Worm (Caenorhabditis elegans): ENCODE data around the gene srh-8.

The srh-8 gene

DNA sequence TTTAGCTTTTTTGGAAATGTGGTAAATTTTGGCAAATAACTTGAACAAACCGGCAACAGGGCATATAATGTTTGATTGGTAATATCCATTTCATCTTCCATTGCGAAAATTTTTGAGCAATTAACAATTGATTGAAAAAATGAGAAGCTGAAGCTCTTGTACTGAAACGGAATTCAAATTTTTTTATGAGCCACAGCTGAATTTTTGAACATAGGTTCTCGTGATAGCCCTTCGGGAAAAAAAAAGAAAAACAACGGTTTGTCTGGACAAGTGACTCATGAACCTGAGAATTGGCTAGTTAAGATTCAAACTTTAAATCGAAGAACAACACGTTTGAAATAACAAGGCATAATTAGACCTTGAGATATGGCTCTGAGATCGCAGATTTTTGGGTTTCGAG is 9.5 kb upstream of the srh-8 start, which contains the start of gene srx-62:
Gene srx-62 (minus strand): TSS at position 101 of the 400 bp plus-strand sequence.
- TF ChIP-seq tab-1 (GFP tag; IDR thresholded peaks at IDR 0.05) (no peak), med-1 (GFP tag; optimal IDR thresholded peaks at IDR 0.05; ENCODE audit: insufficient read depth) (no peak), klf-2 (GFP tag; conservative IDR thresholded peaks at IDR 0.05) (no peak), cog-1 (tag; optimal IDR thresholded peaks at IDR 0.05) (no peak), ztf-29 (GFP tag; IDR thresholded peaks at IDR 0.05) (no peak), flt-1 (GFP tag; IDR thresholded peaks at IDR 0.05) (no peak), ztf-23 (GFP tag; IDR thresholded peaks at IDR 0.05) (no peak), ref-1 (GFP tag; conservative IDR thresholded peaks at IDR 0.05) (no peak), T22C8.4 (GFP tag; IDR thresholded peaks at IDR 0.05) (no peak)

ce11 chrV:4004577-4004976 is 742 bp upstream of the srh-8 start:
- TF ChIP-seq cog-1 (tag; optimal IDR thresholded peaks at IDR 0.05) (no peak), flt-1 (GFP tag; IDR thresholded peaks at IDR 0.05) (no peak), T22C8.4 (GFP tag; IDR thresholded peaks at IDR 0.05) (no peak), ztf-29 (GFP tag; IDR thresholded peaks at IDR 0.05) (no peak), ref-1 (GFP tag; conservative IDR thresholded peaks at IDR 0.05) (no peak)

DNA sequence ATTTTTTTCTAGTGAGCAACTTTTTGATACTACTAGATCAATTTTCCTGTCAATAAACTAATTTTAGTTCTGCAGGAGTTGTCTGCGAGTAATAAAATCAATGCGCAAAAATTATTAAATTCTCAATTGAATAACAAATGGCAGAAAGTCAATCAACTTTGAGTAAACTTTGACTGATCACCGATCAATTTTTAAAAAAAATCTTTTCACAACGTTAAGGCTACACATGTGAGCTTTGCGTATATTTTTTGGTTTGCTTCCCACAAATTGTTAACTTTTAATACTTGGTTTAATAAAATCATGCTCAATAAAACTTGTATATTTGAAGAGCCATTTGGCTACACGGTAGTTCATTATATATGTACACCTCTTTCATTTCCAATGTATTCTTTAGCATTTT is 2.6 kb downstream of the srh-8 start, which contains the start of gene srh-7:
Gene srh-7 (plus strand): TSS at position 301 of the 400 bp plus-strand sequence.
- TF ChIP-seq ztf-29 (GFP tag; IDR thresholded peaks at IDR 0.05) (no peak), klf-2 (GFP tag; conservative IDR thresholded peaks at IDR 0.05) (no peak), cog-1 (tag; optimal IDR thresholded peaks at IDR 0.05) (no peak), flt-1 (GFP tag; IDR thresholded peaks at IDR 0.05) (no peak), ztf-23 (GFP tag; IDR thresholded peaks at IDR 0.05) (no peak), tab-1 (GFP tag; IDR thresholded peaks at IDR 0.05) (no peak), med-1 (GFP tag; optimal IDR thresholded peaks at IDR 0.05; ENCODE audit: insufficient read depth) (no peak), ref-1 (GFP tag; conservative IDR thresholded peaks at IDR 0.05) (no peak), T22C8.4 (GFP tag; IDR thresholded peaks at IDR 0.05) (no peak)

DNA sequence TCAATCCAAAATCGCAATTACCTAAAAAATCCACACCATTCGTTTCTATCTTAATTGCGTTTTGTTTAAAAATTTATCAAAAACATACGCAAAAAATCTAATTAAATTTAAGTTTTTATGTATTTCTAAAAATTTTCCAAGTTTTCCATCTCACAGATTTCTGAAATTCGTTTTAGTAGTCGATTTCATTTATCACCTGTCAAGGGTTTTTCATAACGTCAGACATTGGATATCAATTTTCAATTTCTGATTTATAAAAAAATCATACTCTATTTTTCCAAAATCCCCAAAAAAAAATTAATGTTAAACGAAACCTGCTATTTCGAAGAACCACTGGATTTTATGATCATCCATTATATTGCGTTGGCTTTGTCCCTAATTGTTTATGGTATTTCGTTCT is 4.9 kb downstream of the srh-8 start, which contains the start of gene srh-4:
Gene srh-4 (plus strand): TSS at position 301 of the 400 bp plus-strand sequence.
- TF ChIP-seq ref-1 (GFP tag; conservative IDR thresholded peaks at IDR 0.05): no peak
- no peak for TF ChIP-seq klf-2 (GFP tag; conservative IDR thresholded peaks at IDR 0.05)
- no peak for TF ChIP-seq med-1 (GFP tag; optimal IDR thresholded peaks at IDR 0.05; ENCODE audit: insufficient read depth)
- TF ChIP-seq flt-1 (GFP tag; IDR thresholded peaks at IDR 0.05): no peak
- TF ChIP-seq ztf-29 (GFP tag; IDR thresholded peaks at IDR 0.05): no peak
- TF ChIP-seq tab-1 (GFP tag; IDR thresholded peaks at IDR 0.05): no peak
- TF ChIP-seq cog-1 (tag; optimal IDR thresholded peaks at IDR 0.05): no peak
- TF ChIP-seq ztf-23 (GFP tag; IDR thresholded peaks at IDR 0.05): no peak
- TF ChIP-seq T22C8.4 (GFP tag; IDR thresholded peaks at IDR 0.05): no peak

DNA sequence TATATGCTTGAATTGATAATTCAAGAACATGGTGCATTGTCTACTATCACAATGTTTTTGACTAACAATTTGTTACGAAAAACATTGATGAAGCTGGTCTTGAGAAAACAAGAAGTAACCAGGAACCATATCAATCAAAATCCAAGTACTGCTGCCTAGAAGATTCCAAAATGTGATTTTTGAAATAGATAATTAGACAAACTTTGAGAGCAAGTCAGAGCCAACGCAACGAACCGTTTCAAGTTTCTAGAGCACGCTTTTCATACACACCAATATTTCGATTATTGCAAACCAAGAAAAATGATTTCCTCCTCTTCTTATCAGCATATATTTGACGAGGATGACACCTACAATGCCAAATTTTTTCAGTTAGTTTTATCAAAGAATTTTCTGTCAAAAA is 11.5 kb downstream of the srh-8 start, which contains the start of gene srw-89:
Gene srw-89 (plus strand): TSS at position 301 of the 400 bp plus-strand sequence.
- TF ChIP-seq ztf-29 (GFP tag; IDR thresholded peaks at IDR 0.05) (no peak), cog-1 (tag; optimal IDR thresholded peaks at IDR 0.05) (no peak), ztf-23 (GFP tag; IDR thresholded peaks at IDR 0.05) (no peak)

DNA sequence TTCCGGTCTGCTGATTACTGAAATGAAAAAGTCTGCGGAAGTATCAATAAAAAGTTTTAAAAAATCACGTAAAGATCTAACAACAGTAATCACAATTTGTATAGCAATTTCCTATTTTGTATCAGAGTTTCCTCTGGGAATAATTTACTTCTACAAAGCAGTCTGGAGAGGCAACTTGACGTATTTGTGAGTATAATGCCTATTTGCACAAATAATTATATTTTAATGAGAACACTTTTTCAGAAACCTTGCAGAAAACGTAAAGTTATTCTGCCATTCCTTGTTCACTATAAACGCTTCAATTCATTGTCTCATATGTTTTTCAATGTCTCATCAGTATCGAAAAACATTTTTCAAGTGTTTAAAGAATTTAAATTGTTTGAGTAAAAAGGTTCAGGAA is 13.3 kb downstream of the srh-8 start:
- TF ChIP-seq med-1 (GFP tag; optimal IDR thresholded peaks at IDR 0.05; ENCODE audit: insufficient read depth) (no peak), T22C8.4 (GFP tag; IDR thresholded peaks at IDR 0.05) (no peak)

ce11 chrV:4019188-4019587 is 13.9 kb downstream of the srh-8 start, which contains the start of gene K09D9.3:
TSS of gene K09D9.3 (plus strand) at chrV:4019488.
- TF ChIP-seq med-1 (GFP tag; optimal IDR thresholded peaks at IDR 0.05; ENCODE audit: insufficient read depth) (no peak), tab-1 (GFP tag; IDR thresholded peaks at IDR 0.05) (no peak), klf-2 (GFP tag; conservative IDR thresholded peaks at IDR 0.05) (no peak), ztf-29 (GFP tag; IDR thresholded peaks at IDR 0.05) (no peak), T22C8.4 (GFP tag; IDR thresholded peaks at IDR 0.05) (no peak), ztf-23 (GFP tag; IDR thresholded peaks at IDR 0.05) (no peak), ref-1 (GFP tag; conservative IDR thresholded peaks at IDR 0.05) (no peak), cog-1 (tag; optimal IDR thresholded peaks at IDR 0.05) (no peak), flt-1 (GFP tag; IDR thresholded peaks at IDR 0.05) (no peak)

- TF ChIP-seq ref-1 (GFP tag; conservative IDR thresholded peaks at IDR 0.05): no peak
- TF ChIP-seq ztf-29 (GFP tag; IDR thresholded peaks at IDR 0.05): no peak
- no peak for TF ChIP-seq klf-2 (GFP tag; conservative IDR thresholded peaks at IDR 0.05)
- no peak for TF ChIP-seq cog-1 (tag; optimal IDR thresholded peaks at IDR 0.05)
- no peak for TF ChIP-seq ztf-23 (GFP tag; IDR thresholded peaks at IDR 0.05)
- TF ChIP-seq T22C8.4 (GFP tag; IDR thresholded peaks at IDR 0.05): no peak
- no peak for TF ChIP-seq med-1 (GFP tag; optimal IDR thresholded peaks at IDR 0.05; ENCODE audit: insufficient read depth)
- no peak for TF ChIP-seq tab-1 (GFP tag; IDR thresholded peaks at IDR 0.05)
- TF ChIP-seq flt-1 (GFP tag; IDR thresholded peaks at IDR 0.05): no peak
These were observed 16.5 kb downstream of the srh-8 start, which contains the start of gene K09D9.14 for ce11 chrV:4021776-4022175. TSS of gene K09D9.14 (minus strand) at chrV:4021876.

ce11 chrV:4022309-4022708 is 17.0 kb downstream of the srh-8 start, which contains the start of gene cyp-35A3:
TSS of gene cyp-35A3 (plus strand) at chrV:4022609.
- TF ChIP-seq ztf-29 (GFP tag; IDR thresholded peaks at IDR 0.05): no peak
- TF ChIP-seq ztf-23 (GFP tag; IDR thresholded peaks at IDR 0.05): no peak
- no peak for TF ChIP-seq med-1 (GFP tag; optimal IDR thresholded peaks at IDR 0.05; ENCODE audit: insufficient read depth)
- TF ChIP-seq cog-1 (tag; optimal IDR thresholded peaks at IDR 0.05): no peak
- no peak for TF ChIP-seq flt-1 (GFP tag; IDR thresholded peaks at IDR 0.05)
- TF ChIP-seq klf-2 (GFP tag; conservative IDR thresholded peaks at IDR 0.05): no peak
- TF ChIP-seq tab-1 (GFP tag; IDR thresholded peaks at IDR 0.05): no peak
- TF ChIP-seq ref-1 (GFP tag; conservative IDR thresholded peaks at IDR 0.05): no peak
- no peak for TF ChIP-seq T22C8.4 (GFP tag; IDR thresholded peaks at IDR 0.05)

- no peak for TF ChIP-seq klf-2 (GFP tag; conservative IDR thresholded peaks at IDR 0.05)
- TF ChIP-seq ref-1 (GFP tag; conservative IDR thresholded peaks at IDR 0.05): no peak
- TF ChIP-seq T22C8.4 (GFP tag; IDR thresholded peaks at IDR 0.05): no peak
- no peak for TF ChIP-seq ztf-23 (GFP tag; IDR thresholded peaks at IDR 0.05)
- no peak for TF ChIP-seq ztf-29 (GFP tag; IDR thresholded peaks at IDR 0.05)
- no peak for TF ChIP-seq flt-1 (GFP tag; IDR thresholded peaks at IDR 0.05)
- no peak for TF ChIP-seq cog-1 (tag; optimal IDR thresholded peaks at IDR 0.05)
- TF ChIP-seq tab-1 (GFP tag; IDR thresholded peaks at IDR 0.05): no peak
- TF ChIP-seq med-1 (GFP tag; optimal IDR thresholded peaks at IDR 0.05; ENCODE audit: insufficient read depth): no peak
These were observed 19.5 kb downstream of the srh-8 start, which contains the start of gene K09D9.1 for ce11 chrV:4024777-4025176. TSS of gene K09D9.1 (plus strand) at chrV:4025047.
